Worm (Caenorhabditis elegans) whole organism, L3 larva: Measurements from ENCODE around the gene ttr-11.

Source experiments
- aly-2 ChIP-seq: fragments of 150-350 bp; optimal IDR thresholded peaks from 2 replicates; lab custom pipeline; 2014; ENCODE audit warnings: missing biosample characterization, missing genetic modification characterization
- ama-1 ChIP-seq: fragments of 150-350 bp; optimal IDR thresholded peaks from 2 replicates; lab custom pipeline; 2018
- ceh-82 ChIP-seq: fragments of 150-350 bp; optimal IDR thresholded peaks from 2 replicates; lab custom pipeline; 2014; ENCODE audit warnings: missing biosample characterization, missing genetic modification characterization
- elt-3 ChIP-seq, 3 experiments: fragments of 150-350 bp in 1 of 3; sonication (generic microtip) in 2 of 3; optimal IDR thresholded peaks; 2 replicates in 2 of 3; 4 replicates in 1 of 3; lab custom pipeline; 2014 to 2017; ENCODE audit warnings: missing biosample characterization in 3 of 3, missing genetic modification characterization in 3 of 3
- lsy-12 ChIP-seq: sonication (generic microtip); optimal IDR thresholded peaks from 2 replicates; lab custom pipeline; 2016; ENCODE audit warnings: mild to moderate bottlenecking, missing genetic modification characterization, missing compliant biosample characterization
- nhr-11 ChIP-seq: fragments of 150-350 bp; optimal IDR thresholded peaks from 2 replicates; lab custom pipeline; 2014; ENCODE audit warnings: missing biosample characterization, missing genetic modification characterization
- nhr-23 ChIP-seq: fragments of 150-350 bp; optimal IDR thresholded peaks from 2 replicates; lab custom pipeline; 2014; ENCODE audit warnings: missing biosample characterization, missing genetic modification reagents, missing genetic modification characterization
- nhr-76 ChIP-seq: fragments of 150-350 bp; sonication (generic microtip); optimal IDR thresholded peaks from 5 replicates; lab custom pipeline; 2014; ENCODE audit warnings: missing biosample characterization, missing genetic modification characterization
- pqm-1 ChIP-seq: fragments of 150-350 bp; optimal IDR thresholded peaks from 2 replicates; lab custom pipeline; 2017; ENCODE audit warnings: missing biosample characterization, missing genetic modification characterization, inconsistent platforms
- snpc-4 ChIP-seq: fragments of 150-350 bp; optimal IDR thresholded peaks from 2 replicates; lab custom pipeline; 2014; ENCODE audit warnings: missing biosample characterization, missing genetic modification characterization
- tbx-2 ChIP-seq: sonication (generic microtip); optimal IDR thresholded peaks from 2 replicates; lab custom pipeline; 2016; ENCODE audit warnings: mild to moderate bottlenecking, missing genetic modification characterization, missing compliant biosample characterization
- unc-62 ChIP-seq: fragments of 150-350 bp; sonication (generic microtip); optimal IDR thresholded peaks from 4 replicates; lab custom pipeline; 2014; ENCODE audit warnings: missing biosample characterization, missing genetic modification reagents, missing genetic modification characterization
- ztf-11 ChIP-seq: fragments of 150-350 bp; optimal IDR thresholded peaks from 2 replicates; lab custom pipeline; 2014; ENCODE audit warnings: missing biosample characterization, missing genetic modification characterization

DNA sequence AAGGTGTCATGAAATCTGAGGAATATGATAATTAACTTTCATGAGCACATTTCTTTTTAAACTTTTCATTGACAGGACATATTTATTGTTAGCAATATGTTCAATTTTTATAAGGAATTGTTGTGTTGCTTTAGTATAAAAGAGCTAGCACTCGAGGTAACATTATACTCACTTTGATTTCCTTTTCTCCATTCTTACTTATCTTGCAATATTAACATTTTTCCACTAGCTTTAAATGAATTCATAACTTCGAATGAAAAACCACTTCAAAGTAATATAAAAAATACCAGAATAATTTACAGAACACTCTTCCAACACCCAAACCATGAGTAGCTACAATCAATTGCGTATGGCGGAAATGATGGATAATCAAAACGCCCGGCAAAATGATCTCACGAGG lies 29.7 kb upstream of the ttr-11 start, which contains the start of gene F26F2.5:
- TF ChIP-seq nhr-76 (tag; lab: Kevin White, UChicago) (no peak), tbx-2 (tag; lab: Kevin White, UChicago) (no peak), ama-1 (no peak), snpc-4 (no peak), ztf-11 (tag; lab: Kevin White, UChicago) (no peak), ceh-82 (tag; lab: Kevin White, UChicago) (no peak), pqm-1 (tag; lab: Kevin White, UChicago) (no peak), elt-3 (tag; optimal IDR thresholded peaks at IDR 0.05; lab: Kevin White, UChicago) (no peak), aly-2 (no peak), lsy-12 (no peak), unc-62 (GFP tag; lab: Kevin White, UChicago) (no peak), nhr-23 (tag; lab: Kevin White, UChicago) (no peak), nhr-11 (tag; lab: Kevin White, UChicago) (no peak)
